Worm (Caenorhabditis elegans) whole organism, mixed stage, embryonic: ENCODE data around the gene pdcd-2.

Experiments used
- M03D4.4 ChIP-seq: sonication (generic microtip); optimal IDR thresholded peaks from 2 replicates; lab custom pipeline; 2017; ENCODE audit warnings: mild to moderate bottlenecking, missing genetic modification characterization, missing compliant biosample characterization
- bed-3 ChIP-seq: fragments of 200-800 bp; sonication (Bioruptor generic); optimal IDR thresholded peaks from 3 replicates; lab custom pipeline; 2018; ENCODE audit warnings: mild to moderate bottlenecking, missing genetic modification characterization, moderate library complexity, missing compliant biosample characterization
- blmp-1 ChIP-seq: fragments of 150-350 bp; optimal IDR thresholded peaks from 2 replicates; lab custom pipeline; 2014; ENCODE audit warnings: missing biosample characterization, missing genetic modification characterization
- ceh-39 ChIP-seq: fragments of 150-350 bp; optimal IDR thresholded peaks from 2 replicates; lab custom pipeline; 2014; ENCODE audit warnings: missing biosample characterization, missing genetic modification characterization
- ceh-43 ChIP-seq: fragments of 200-800 bp; sonication (Bioruptor generic); optimal IDR thresholded peaks from 2 replicates; lab custom pipeline; 2018; ENCODE audit warnings: mild to moderate bottlenecking, missing genetic modification characterization, moderate library complexity, missing compliant biosample characterization
- ceh-83 ChIP-seq: fragments of 200-800 bp; sonication (Bioruptor generic); optimal IDR thresholded peaks from 2 replicates; lab custom pipeline; 2018; ENCODE audit warnings: mild to moderate bottlenecking, missing genetic modification characterization, missing compliant biosample characterization
- ces-1 ChIP-seq: fragments of 150-350 bp; optimal IDR thresholded peaks from 2 replicates; lab custom pipeline; 2014; ENCODE audit warnings: missing biosample characterization, missing genetic modification reagents, missing genetic modification characterization
- cnd-1 ChIP-seq: fragments of 200-800 bp; sonication (Bioruptor generic); optimal IDR thresholded peaks from 2 replicates; lab custom pipeline; 2018; ENCODE audit warnings: mild to moderate bottlenecking, missing genetic modification characterization, missing compliant biosample characterization
- elt-1 ChIP-seq: sonication (generic microtip); optimal IDR thresholded peaks from 2 replicates; lab custom pipeline; 2017; ENCODE audit warnings: missing genetic modification characterization, mild to moderate bottlenecking, missing compliant biosample characterization, antibody characterized with exemption, moderate library complexity, borderline replicate concordance; ENCODE audit not compliant: insufficient read depth
- elt-3 ChIP-seq: fragments of 150-350 bp; optimal IDR thresholded peaks from 2 replicates; lab custom pipeline; 2014; ENCODE audit warnings: missing biosample characterization, missing genetic modification characterization
- flh-1 ChIP-seq: fragments of 200-800 bp; sonication (Bioruptor generic); optimal IDR thresholded peaks from 2 replicates; lab custom pipeline; 2018; ENCODE audit warnings: mild to moderate bottlenecking, missing genetic modification characterization, moderate library complexity, missing compliant biosample characterization
- ham-2 ChIP-seq: fragments of 200-800 bp; sonication (Bioruptor generic); optimal IDR thresholded peaks from 2 replicates; lab custom pipeline; 2018; ENCODE audit warnings: mild to moderate bottlenecking, missing genetic modification characterization, missing compliant biosample characterization
- hlh-1 ChIP-seq: fragments of 150-350 bp; optimal IDR thresholded peaks from 2 replicates; lab custom pipeline; 2014; ENCODE audit warnings: missing biosample characterization, missing genetic modification reagents, missing genetic modification characterization
- lin-13 ChIP-seq: fragments of 150-350 bp; optimal IDR thresholded peaks from 2 replicates; lab custom pipeline; 2014; ENCODE audit warnings: missing biosample characterization, missing genetic modification characterization
- lin-32 ChIP-seq: fragments of 200-800 bp; sonication (Bioruptor generic); optimal IDR thresholded peaks from 2 replicates; lab custom pipeline; 2018; ENCODE audit warnings: mild to moderate bottlenecking, missing genetic modification characterization, missing compliant biosample characterization
- lsy-2 ChIP-seq: fragments of 150-350 bp; optimal IDR thresholded peaks from 2 replicates; lab custom pipeline; 2014; ENCODE audit warnings: missing biosample characterization, missing genetic modification characterization
- mep-1 ChIP-seq: fragments of 150-350 bp; optimal IDR thresholded peaks from 2 replicates; lab custom pipeline; 2017; ENCODE audit warnings: missing biosample characterization, missing genetic modification reagents, missing genetic modification characterization, inconsistent platforms
- mls-2 ChIP-seq: sonication (generic microtip); optimal IDR thresholded peaks from 2 replicates; lab custom pipeline; 2016; ENCODE audit warnings: mild to moderate bottlenecking, missing genetic modification characterization, moderate library complexity, missing compliant biosample characterization
- nhr-12 ChIP-seq: fragments of 150-350 bp; optimal IDR thresholded peaks from 2 replicates; lab custom pipeline; 2014; ENCODE audit warnings: missing biosample characterization, missing genetic modification characterization
- nhr-2 ChIP-seq: fragments of 150-350 bp; optimal IDR thresholded peaks from 2 replicates; lab custom pipeline; 2014; ENCODE audit warnings: missing biosample characterization, missing genetic modification characterization
- nhr-237 ChIP-seq: fragments of 150-350 bp; optimal IDR thresholded peaks from 2 replicates; lab custom pipeline; 2014; ENCODE audit warnings: missing biosample characterization, missing genetic modification characterization
- nhr-28 ChIP-seq: fragments of 150-350 bp; optimal IDR thresholded peaks from 2 replicates; lab custom pipeline; 2014; ENCODE audit warnings: missing biosample characterization, missing genetic modification characterization
- nhr-76 ChIP-seq: sonication (generic microtip); optimal IDR thresholded peaks from 2 replicates; lab custom pipeline; 2017; ENCODE audit warnings: missing biosample characterization, missing genetic modification characterization
- pha-4 ChIP-seq: fragments of 150-350 bp; optimal IDR thresholded peaks from 2 replicates; lab custom pipeline; 2018; ENCODE audit warnings: missing biosample characterization, missing genetic modification reagents, missing genetic modification characterization
- sem-2 ChIP-seq: fragments of 200-800 bp; sonication (Bioruptor generic); optimal IDR thresholded peaks from 2 replicates; lab custom pipeline; 2018; ENCODE audit warnings: mild to moderate bottlenecking, missing genetic modification characterization, missing compliant biosample characterization
- tbx-8 ChIP-seq: fragments of 200-800 bp; sonication (Bioruptor generic); optimal IDR thresholded peaks from 2 replicates; lab custom pipeline; 2018; ENCODE audit warnings: mild to moderate bottlenecking, missing genetic modification characterization, moderate library complexity, missing compliant biosample characterization
- unc-120 ChIP-seq: sonication (generic microtip); optimal IDR thresholded peaks from 2 replicates; lab custom pipeline; 2017; ENCODE audit warnings: missing genetic modification characterization, missing compliant biosample characterization; ENCODE audit not compliant: poor library complexity, severe bottlenecking
- unc-39 ChIP-seq: fragments of 150-350 bp; optimal IDR thresholded peaks from 2 replicates; lab custom pipeline; 2014; ENCODE audit warnings: missing biosample characterization, missing genetic modification characterization
- unc-62 ChIP-seq: fragments of 150-350 bp; optimal IDR thresholded peaks from 2 replicates; lab custom pipeline; 2014; ENCODE audit warnings: missing biosample characterization, missing genetic modification reagents, missing genetic modification characterization
- zip-8 ChIP-seq: fragments of 150-350 bp; optimal IDR thresholded peaks from 2 replicates; lab custom pipeline; 2014; ENCODE audit warnings: missing biosample characterization, missing genetic modification characterization
- ztf-11 ChIP-seq: fragments of 150-350 bp; optimal IDR thresholded peaks from 2 replicates; lab custom pipeline; 2014; ENCODE audit warnings: missing biosample characterization, missing genetic modification characterization

The pdcd-2 gene

DNA sequence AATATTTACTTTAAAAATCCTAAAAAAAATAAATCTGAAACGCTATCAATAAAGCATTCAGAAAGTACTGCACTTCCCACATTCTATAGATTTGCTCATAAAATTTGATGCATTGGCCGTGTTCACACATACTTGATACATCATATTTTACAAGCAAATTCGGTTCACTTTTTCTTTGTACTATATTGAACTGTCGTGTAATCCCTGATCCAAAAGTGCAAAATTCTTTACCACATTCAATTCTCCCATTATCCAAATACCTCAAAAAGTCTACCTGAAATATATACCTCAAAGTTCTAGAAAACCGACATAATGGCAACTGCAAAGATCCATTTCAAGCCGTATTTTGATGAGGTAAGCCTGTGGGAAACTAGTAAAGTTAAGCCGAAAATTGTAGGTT is 23.9 kb upstream of the pdcd-2 start, which contains the start of gene nex-3:
TSS of gene nex-3 (plus strand) at position 301 of the 400 bp plus-strand sequence.
- TF ChIP-seq nhr-12 (tag; lab: Kevin White, UChicago) (no peak), ces-1 (GFP tag; lab: Kevin White, UChicago) (no peak), ztf-11 (tag; lab: Kevin White, UChicago) (no peak), cnd-1 (tag; lab: Kevin White, UChicago) (no peak), mep-1 (tag; lab: Kevin White, UChicago) (no peak), nhr-237 (tag; lab: Kevin White, UChicago) (no peak)

DNA sequence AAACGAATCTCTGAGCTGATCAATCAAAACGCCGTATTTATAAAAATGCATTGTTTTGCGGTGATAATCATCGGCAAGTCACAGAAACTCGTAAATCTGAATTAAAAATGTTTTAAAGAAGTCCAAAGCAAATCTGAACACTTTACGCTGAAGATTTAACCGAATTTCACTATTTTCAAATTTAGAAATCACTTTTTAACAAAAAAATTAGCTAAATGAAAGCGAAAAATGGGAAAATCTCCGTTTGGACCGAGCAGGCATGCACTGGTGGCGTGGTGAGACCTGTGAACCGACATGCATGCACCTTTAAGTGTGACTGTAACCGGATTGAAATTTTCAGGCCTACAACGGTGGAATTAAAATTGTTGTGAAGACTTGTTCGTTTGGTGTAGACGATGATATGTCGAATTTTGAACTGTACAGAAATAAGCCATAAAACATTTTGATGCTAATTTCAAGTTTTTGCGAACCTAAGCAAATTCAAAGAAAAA is 21.7 kb upstream of the pdcd-2 start, which contains the start of gene C28A5.2:
TSS of gene C28A5.2 (minus strand) at position 51 of the 491 bp plus-strand sequence.
- TF ChIP-seq bed-3 = no peak
- no peak for TF ChIP-seq ces-1 (GFP tag; lab: Kevin White, UChicago)
- no peak for TF ChIP-seq nhr-237 (tag; lab: Kevin White, UChicago)
- no peak for TF ChIP-seq lin-32 (GFP tag; lab: Kevin White, UChicago)
- no peak for TF ChIP-seq nhr-2 (tag; lab: Kevin White, UChicago)
- no peak for TF ChIP-seq ztf-11 (tag; lab: Kevin White, UChicago)
- TF ChIP-seq lin-13 (tag; lab: Kevin White, UChicago) = no peak
- no peak for TF ChIP-seq pha-4 (tag; lab: Kevin White, UChicago)
- TF ChIP-seq unc-120 (tag; lab: Kevin White, UChicago) = no peak
- TF ChIP-seq unc-62 (GFP tag; lab: Kevin White, UChicago) = no peak
- TF ChIP-seq sem-2 = no peak
- no peak for TF ChIP-seq ceh-43 (GFP tag; lab: Kevin White, UChicago)

DNA sequence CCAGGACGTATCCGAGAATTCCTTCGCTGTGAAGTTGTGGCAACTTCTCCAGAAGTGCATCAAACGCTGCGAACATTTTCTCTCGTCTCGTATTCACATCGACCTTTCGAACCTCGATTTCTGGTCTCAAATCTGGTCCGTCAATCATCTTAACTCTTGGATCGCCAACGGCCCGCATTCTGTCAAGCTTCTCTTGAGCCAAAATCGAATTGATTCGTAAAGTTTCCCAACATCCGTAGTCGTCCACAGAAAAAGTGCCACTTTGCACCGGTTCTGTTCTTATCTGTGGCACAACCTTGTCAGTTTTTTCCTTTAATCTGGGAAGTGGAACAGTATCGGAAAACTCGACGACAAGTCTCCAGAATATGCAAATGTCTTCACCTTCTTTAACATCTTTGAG is 17.4 kb upstream of the pdcd-2 start:
- no peak for TF ChIP-seq blmp-1
- TF ChIP-seq cnd-1 (tag; lab: Kevin White, UChicago) = no peak
- no peak for TF ChIP-seq tbx-8
- no peak for TF ChIP-seq mls-2 (tag; lab: Kevin White, UChicago)
- no peak for TF ChIP-seq ces-1 (GFP tag; lab: Kevin White, UChicago)
- TF ChIP-seq ztf-11 (tag; lab: Kevin White, UChicago) = no peak
- no peak for TF ChIP-seq elt-1 (tag; lab: Kevin White, UChicago)
- TF ChIP-seq nhr-76 (tag; lab: Kevin White, UChicago) = no peak

DNA sequence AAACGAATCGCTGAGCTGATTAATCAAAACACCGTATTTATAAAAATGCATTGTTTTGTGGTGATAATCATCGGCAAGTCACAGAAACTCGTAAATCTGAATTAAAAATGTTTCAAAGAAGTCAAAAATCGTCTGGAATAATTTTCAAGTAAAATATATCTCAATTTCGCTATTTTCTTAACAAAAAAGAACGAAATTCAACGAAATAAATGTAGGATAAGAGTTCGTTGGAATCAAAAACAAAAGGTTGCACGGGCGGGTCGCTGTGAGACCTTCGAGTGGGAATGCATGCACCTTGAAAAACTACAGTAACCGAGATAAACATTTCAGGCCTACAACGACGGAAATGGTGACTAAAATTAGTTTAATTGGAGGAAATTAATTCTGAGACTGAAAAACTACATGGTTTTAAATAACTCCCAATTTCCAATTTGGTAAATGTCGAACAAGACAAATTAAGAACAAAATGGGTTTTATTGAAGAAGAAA is 16.5 kb upstream of the pdcd-2 start, which contains the start of gene C28A5.1:
TSS of gene C28A5.1 (minus strand) at position 51 of the 488 bp plus-strand sequence.
- TF ChIP-seq tbx-8 = no peak
- no peak for TF ChIP-seq sem-2
- TF ChIP-seq bed-3 = no peak
- TF ChIP-seq flh-1 = no peak
- TF ChIP-seq nhr-12 (tag; lab: Kevin White, UChicago) = no peak
- TF ChIP-seq lsy-2 = no peak
- no peak for TF ChIP-seq blmp-1
- no peak for TF ChIP-seq lin-13 (tag; lab: Kevin White, UChicago)
- no peak for TF ChIP-seq M03D4.4 (tag; lab: Kevin White, UChicago)
- TF ChIP-seq unc-120 (tag; lab: Kevin White, UChicago) = no peak
- TF ChIP-seq nhr-237 (tag; lab: Kevin White, UChicago) = no peak
- no peak for TF ChIP-seq zip-8 (tag; lab: Kevin White, UChicago)
- TF ChIP-seq elt-3 (tag; lab: Kevin White, UChicago) = no peak
- TF ChIP-seq ceh-43 (GFP tag; lab: Kevin White, UChicago) = no peak
- TF ChIP-seq ztf-11 (tag; lab: Kevin White, UChicago) = no peak
- no peak for TF ChIP-seq ceh-39 (tag; lab: Kevin White, UChicago)
- no peak for TF ChIP-seq unc-39 (tag; lab: Kevin White, UChicago)
- no peak for TF ChIP-seq unc-62 (GFP tag; lab: Kevin White, UChicago)
- TF ChIP-seq pha-4 (tag; lab: Kevin White, UChicago) = no peak

DNA sequence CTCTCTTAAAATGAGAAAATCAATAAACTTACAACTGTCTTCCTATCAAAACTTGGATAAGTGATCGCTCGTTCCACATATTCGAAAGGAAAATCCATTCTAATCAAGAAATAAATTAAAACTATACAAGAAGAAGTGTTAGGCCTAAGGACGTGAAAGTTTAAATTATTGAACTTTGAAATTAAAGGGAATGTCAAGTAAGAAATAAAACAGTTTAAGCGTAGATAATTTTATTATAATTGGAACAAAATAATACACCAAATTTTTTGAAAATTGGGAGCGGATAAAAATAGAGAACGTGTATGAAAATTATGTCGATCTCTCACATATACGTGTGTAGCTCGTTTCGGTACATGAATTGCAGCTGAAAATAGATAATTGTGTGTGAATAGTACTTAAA is 11.5 kb upstream of the pdcd-2 start, which contains the start of gene C28A5.6:
TSS of gene C28A5.6 (minus strand) at position 101 of the 400 bp plus-strand sequence.
- TF ChIP-seq nhr-76 (tag; lab: Kevin White, UChicago) (no peak), ceh-83 (GFP tag; lab: Kevin White, UChicago) (no peak), ceh-39 (tag; lab: Kevin White, UChicago) (no peak), zip-8 (tag; lab: Kevin White, UChicago) (no peak), M03D4.4 (tag; lab: Kevin White, UChicago) (no peak), blmp-1 (no peak), nhr-28 (no peak), ham-2 (GFP tag; lab: Kevin White, UChicago) (no peak), lsy-2 (no peak), hlh-1 (tag; lab: Kevin White, UChicago) (no peak), unc-62 (GFP tag; lab: Kevin White, UChicago) (no peak)
